Fruit fly (Drosophila melanogaster): Measurements from ENCODE around the gene HP1D3csd.

Gene HP1D3csd

DNA sequence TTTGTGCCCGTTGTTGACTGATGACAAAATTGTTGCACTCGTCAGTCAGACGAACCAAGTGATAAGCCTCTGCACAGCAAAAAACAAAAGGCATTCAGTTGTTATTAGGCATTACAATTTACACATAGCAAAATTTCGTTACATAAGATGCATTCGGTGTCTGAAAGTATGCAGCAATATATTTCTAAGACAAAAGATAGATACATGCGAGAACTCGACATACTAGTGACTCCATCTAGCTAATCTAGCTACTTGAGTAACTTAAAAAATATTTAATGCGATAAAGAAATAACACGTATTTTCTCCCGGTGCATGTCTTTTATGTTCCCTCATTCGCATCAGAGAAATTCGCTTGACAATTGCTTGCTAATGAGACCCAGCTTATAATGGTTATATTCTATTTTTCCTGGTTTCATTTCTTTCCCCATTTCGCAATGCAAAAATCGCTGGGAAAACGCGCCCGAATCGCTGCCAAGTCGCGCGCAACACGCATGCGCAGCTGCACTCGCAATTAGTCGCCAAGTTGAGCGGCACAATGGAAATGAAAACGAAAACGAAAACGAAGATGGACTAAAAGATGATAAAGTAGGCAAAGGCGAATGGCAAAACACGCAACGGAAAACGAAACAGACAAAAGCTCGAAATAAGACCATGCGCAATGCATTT lies 27.6 kb upstream of the HP1D3csd start (continued):
- TF ChIP-seq Drgx (GFP tag; IDR thresholded peaks at IDR 0.05) (peak; percentile 54), CoRest (tag; optimal IDR thresholded peaks at IDR 0.05) (peak; percentile 19), CG11093 (GFP tag; IDR thresholded peaks at IDR 0.05) (no peak), Usf (GFP tag; optimal IDR thresholded peaks at IDR 0.05) (no peak), Sry-δ (GFP tag; optimal IDR thresholded peaks at IDR 0.05) (no peak), Oli (tag; optimal IDR thresholded peaks at IDR 0.05) (peak; percentile 35), CG12391 (tag; optimal IDR thresholded peaks at IDR 0.05) (peak; percentile 38), nom (GFP tag; optimal IDR thresholded peaks at IDR 0.05) (peak; percentile 19), Sox102F (GFP tag; optimal IDR thresholded peaks at IDR 0.05) (peak; percentile 57), grau (tag; optimal IDR thresholded peaks at IDR 0.05) (peak; percentile 19), CG8290 (GFP tag; optimal IDR thresholded peaks at IDR 0.05) (no peak), CG8290 (tag; optimal IDR thresholded peaks at IDR 0.05) (peak in 1 of 2 experiments; percentile 32), CG17186 (GFP tag; optimal IDR thresholded peaks at IDR 0.05) (no peak), bsh (GFP tag; optimal IDR thresholded peaks at IDR 0.05) (peak in 1 of 2 experiments; percentile 35), usp (GFP tag; optimal IDR thresholded peaks at IDR 0.05) (no peak), Abd-B (GFP tag; optimal IDR thresholded peaks at IDR 0.05) (peak; percentile 25), PHDP (tag; optimal IDR thresholded peaks at IDR 0.05) (peak; percentile 19), dpn (GFP tag; optimal IDR thresholded peaks at IDR 0.05) (peak in 1 of 2 experiments; percentile 0)

DNA sequence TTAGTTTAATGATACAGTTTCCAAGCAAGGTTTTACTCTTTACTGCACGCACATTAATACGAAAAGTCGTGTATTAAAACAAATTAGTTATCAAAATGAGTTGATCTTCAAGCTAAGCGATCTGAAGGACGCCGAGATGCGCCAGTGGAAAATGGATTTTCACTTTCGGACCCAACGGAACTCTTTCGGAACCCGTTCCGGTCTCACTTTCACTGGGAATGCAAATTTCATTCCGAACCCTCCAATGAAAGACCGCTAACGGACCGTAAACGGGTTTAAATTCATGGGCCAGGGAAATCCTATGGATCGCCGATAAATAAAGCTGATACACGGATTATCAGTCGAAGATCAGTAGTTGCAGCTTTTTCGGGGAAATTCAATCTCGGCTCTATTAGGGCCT lies 26.6 kb upstream of the HP1D3csd start:
- TF ChIP-seq fd64A (GFP tag; optimal IDR thresholded peaks at IDR 0.05) (no peak), grn (GFP tag; optimal IDR thresholded peaks at IDR 0.05) (peak; percentile 13), Elba2 (GFP tag; optimal IDR thresholded peaks at IDR 0.05) (no peak), CG31365 (tag; optimal IDR thresholded peaks at IDR 0.05) (no peak), oc (tag; optimal IDR thresholded peaks at IDR 0.05) (peak; percentile 41), ase (GFP tag; IDR thresholded peaks at IDR 0.05) (no peak), dmrt11E (tag; optimal IDR thresholded peaks at IDR 0.05) (no peak), Dp (GFP tag; optimal IDR thresholded peaks at IDR 0.05) (no peak), sc (optimal IDR thresholded peaks at IDR 0.05) (no peak), sc (GFP tag; optimal IDR thresholded peaks at IDR 0.05) (no peak), Sox102F (GFP tag; optimal IDR thresholded peaks at IDR 0.05) (no peak), CG6791 (GFP tag; IDR thresholded peaks at IDR 0.05; ENCODE audit: partially characterized antibody) (0 out of 3 replicates have a peak, but pooled peaks have one; percentile 22), Doc3 (GFP tag; IDR thresholded peaks at IDR 0.05; ENCODE audit: partially characterized antibody) (no peak), Hr39 (optimal IDR thresholded peaks at IDR 0.05) (no peak), pum (GFP tag; optimal IDR thresholded peaks at IDR 0.05) (no peak), sens (GFP tag) (peak; percentile 45), Hand (GFP tag; optimal IDR thresholded peaks at IDR 0.05) (no peak), Blimp-1 (GFP tag; optimal IDR thresholded peaks at IDR 0.05) (peak; percentile 93)

DNA sequence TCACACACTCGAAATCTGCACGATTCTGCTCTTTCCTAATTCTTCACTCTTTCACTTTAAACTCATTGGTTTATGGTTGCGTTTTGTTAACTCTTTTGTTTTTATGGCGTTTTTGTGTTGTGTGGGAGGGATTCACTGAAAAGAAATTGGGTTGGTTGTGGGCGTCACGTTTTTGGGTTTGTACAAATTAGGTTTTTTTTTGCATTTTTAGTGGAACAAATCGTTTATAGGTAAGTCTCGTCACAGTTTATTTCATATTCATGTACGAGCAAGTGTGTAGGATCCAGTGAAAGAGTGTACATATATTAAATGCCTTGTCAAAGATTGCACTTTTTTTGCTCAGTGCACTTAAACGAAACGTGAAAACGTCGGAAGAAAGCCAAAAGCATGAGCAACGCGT lies 25.3 kb upstream of the HP1D3csd start:
- TF ChIP-seq lbe (GFP tag; optimal IDR thresholded peaks at IDR 0.05) (peak; percentile 36), CG2199 (GFP tag; IDR thresholded peaks at IDR 0.05) (no peak), CG42726 (GFP tag; IDR thresholded peaks at IDR 0.05; ENCODE audit: partially characterized antibody) (no peak), CHES-1-like (GFP tag; optimal IDR thresholded peaks at IDR 0.05) (peak; percentile 6), seq (GFP tag; IDR thresholded peaks at IDR 0.05) (no peak), Ptx1 (GFP tag; IDR thresholded peaks at IDR 0.05) (0 out of 2 replicates have a peak, but pooled peaks have one; percentile 30), CG1647 (GFP tag; optimal IDR thresholded peaks at IDR 0.05) (no peak), tap (tag; optimal IDR thresholded peaks at IDR 0.05) (no peak), cato (GFP tag; optimal IDR thresholded peaks at IDR 0.05; ENCODE audit: borderline replicate concordance) (no peak), CG11093 (GFP tag; IDR thresholded peaks at IDR 0.05) (0 out of 3 replicates have a peak, but pooled peaks have one; percentile 19), D19A (tag; optimal IDR thresholded peaks at IDR 0.05) (no peak), her (GFP tag; optimal IDR thresholded peaks at IDR 0.05) (peak; percentile 9), bcd (GFP tag; optimal IDR thresholded peaks at IDR 0.05) (peak; percentile 44), fd3F (GFP tag; optimal IDR thresholded peaks at IDR 0.05) (no peak), CG5953 (GFP tag; IDR thresholded peaks at IDR 0.05) (no peak), jigr1 (GFP tag; IDR thresholded peaks at IDR 0.05) (no peak)
